Fruit fly (Drosophila melanogaster) whole organism, wandering third instar larva: Measurements from ENCODE around the gene CG7326.

ENCODE experiments used
- Abd-B ChIP-seq: fragments of >200 bp; optimal IDR thresholded peaks from 2 replicates; lab custom pipeline; 2017; ENCODE audit warnings: missing biosample characterization, missing genetic modification characterization
- CG32264 ChIP-seq: fragments of 200-800 bp; sonication (Bioruptor generic); optimal IDR thresholded peaks from 2 replicates; lab custom pipeline; 2016; ENCODE audit warnings: missing biosample characterization, missing genetic modification characterization
- CG9705 ChIP-seq: fragments of 200-800 bp; sonication (Bioruptor generic); optimal IDR thresholded peaks from 2 replicates; lab custom pipeline; 2018; ENCODE audit warnings: missing biosample characterization, mild to moderate bottlenecking, missing genetic modification characterization
- CrebA ChIP-seq: fragments of 200-800 bp; sonication (Bioruptor generic); optimal IDR thresholded peaks from 2 replicates; lab custom pipeline; 2016; ENCODE audit warnings: missing biosample characterization, mild to moderate bottlenecking, missing genetic modification characterization, borderline replicate concordance
- Dfd ChIP-seq: fragments of >200 bp; optimal IDR thresholded peaks from 2 replicates; lab custom pipeline; 2017; ENCODE audit warnings: missing biosample characterization, missing genetic modification characterization
- Dif ChIP-seq: fragments of 200-275, 200-300 bp; sonication (Bioruptor generic); optimal IDR thresholded peaks from 2 replicates; lab custom pipeline; 2018; ENCODE audit warnings: missing biosample characterization, missing genetic modification characterization; ENCODE audit not compliant: partially characterized antibody
- HLH106 ChIP-seq: fragments of 200-800 bp; optimal IDR thresholded peaks from 3 replicates; lab custom pipeline; 2019; ENCODE audit warnings: missing biosample characterization, mild to moderate bottlenecking, missing genetic modification characterization, moderate library complexity
- Hnf4 ChIP-seq: fragments of 200-800 bp; sonication (Bioruptor generic); optimal IDR thresholded peaks from 2 replicates; lab custom pipeline; 2016; ENCODE audit warnings: missing biosample characterization, mild to moderate bottlenecking, missing genetic modification characterization
- Hr78 ChIP-seq: fragments of >200 bp; optimal IDR thresholded peaks from 2 replicates; lab custom pipeline; 2017; ENCODE audit warnings: missing biosample characterization, missing genetic modification characterization
- Hr83 ChIP-seq: fragments of 200-300 bp; sonication (Bioruptor generic); optimal IDR thresholded peaks from 2 replicates; lab custom pipeline; 2016; ENCODE audit warnings: missing biosample characterization, mild to moderate bottlenecking, missing genetic modification characterization, moderate library complexity; ENCODE audit not compliant: poor library complexity, severe bottlenecking
- Jra ChIP-seq: sonication (Bioruptor generic); optimal IDR thresholded peaks from 2 replicates; lab custom pipeline; 2016; ENCODE audit warnings: missing biosample characterization, missing genetic modification characterization
- Mio ChIP-seq: sonication (Bioruptor generic); optimal IDR thresholded peaks from 2 replicates; lab custom pipeline; 2016; ENCODE audit warnings: missing biosample characterization, missing genetic modification characterization
- Myc ChIP-seq: fragments of >200 bp; optimal IDR thresholded peaks from 2 replicates; lab custom pipeline; 2017
- N ChIP-seq: fragments of >200 bp; optimal IDR thresholded peaks from 2 replicates; lab custom pipeline; 2018; ENCODE audit warnings: missing biosample characterization, missing external identifiers, missing genetic modification characterization
- OdsH ChIP-seq: fragments of 200-800 bp; sonication (Bioruptor generic); optimal IDR thresholded peaks from 2 replicates; lab custom pipeline; 2016; ENCODE audit warnings: missing biosample characterization, mild to moderate bottlenecking, missing genetic modification characterization
- Rel ChIP-seq, 2 experiments: fragments of 200-800 bp; sonication (Bioruptor generic) in 1 of 2; optimal IDR thresholded peaks; 2 replicates in 1 of 2; 3 replicates in 1 of 2; lab custom pipeline; 2016 to 2019; ENCODE audit warnings: mild to moderate bottlenecking in 2 of 2, missing biosample characterization in 2 of 2, missing genetic modification characterization in 2 of 2, moderate library complexity in 1 of 2
- Sp1 ChIP-seq: fragments of 200-800 bp; sonication (Bioruptor generic); optimal IDR thresholded peaks from 3 replicates; lab custom pipeline; 2019; ENCODE audit warnings: missing biosample characterization, mild to moderate bottlenecking, missing genetic modification characterization, moderate library complexity
- Vsx2 ChIP-seq: fragments of 200-300, 225-300 bp; sonication (Bioruptor generic); optimal IDR thresholded peaks from 2 replicates; lab custom pipeline; 2018; ENCODE audit warnings: missing biosample characterization, missing genetic modification characterization; ENCODE audit not compliant: partially characterized antibody
- br ChIP-seq: fragments of 200-800 bp; sonication (Bioruptor generic); optimal IDR thresholded peaks from 2 replicates; lab custom pipeline; 2016; ENCODE audit warnings: missing biosample characterization, missing genetic modification characterization
- dl ChIP-seq, 2 experiments: fragments of 175-275, 200-275 bp in 1 of 2; fragments of 200-275 bp in 1 of 2; sonication (Bioruptor generic); optimal IDR thresholded peaks; lab custom pipeline; 2018; ENCODE audit warnings: mild to moderate bottlenecking in 2 of 2, missing biosample characterization in 2 of 2, missing genetic modification characterization in 2 of 2, moderate library complexity in 2 of 2; ENCODE audit not compliant: partially characterized antibody in 2 of 2, insufficient read depth in 1 of 2
- dsf ChIP-seq: sonication (Bioruptor generic); optimal IDR thresholded peaks from 2 replicates; lab custom pipeline; 2016; ENCODE audit warnings: missing biosample characterization, missing genetic modification characterization, borderline replicate concordance
- ey ChIP-seq: fragments of 200-800 bp; sonication (Bioruptor generic); optimal IDR thresholded peaks from 2 replicates; lab custom pipeline; 2016; ENCODE audit warnings: missing biosample characterization, missing genetic modification characterization
- foxo ChIP-seq, 2 experiments: fragments of 200-800 bp; sonication (Bioruptor generic); optimal IDR thresholded peaks; 2 replicates in 1 of 2; 3 replicates in 1 of 2; lab custom pipeline; 2016 to 2017; ENCODE audit warnings: missing biosample characterization in 2 of 2, missing genetic modification characterization in 2 of 2
- fru ChIP-seq: fragments of 200-800 bp; sonication (Bioruptor generic); optimal IDR thresholded peaks from 3 replicates; lab custom pipeline; 2016; ENCODE audit warnings: missing biosample characterization, mild to moderate bottlenecking, missing genetic modification characterization
- h ChIP-seq: fragments of 200-800 bp; sonication (Bioruptor generic); optimal IDR thresholded peaks from 3 replicates; lab custom pipeline; 2016; ENCODE audit warnings: missing biosample characterization, mild to moderate bottlenecking, missing genetic modification characterization
- jim ChIP-seq: fragments of 175-275, 200-325 bp; sonication (Bioruptor generic); optimal IDR thresholded peaks from 2 replicates; lab custom pipeline; 2016; ENCODE audit warnings: missing biosample characterization, mild to moderate bottlenecking, missing genetic modification characterization
- psq ChIP-seq: fragments of 200-800 bp; sonication (Bioruptor generic); optimal IDR thresholded peaks from 3 replicates; lab custom pipeline; 2017; ENCODE audit warnings: missing biosample characterization, mild to moderate bottlenecking, missing genetic modification characterization, moderate library complexity
- rgr ChIP-seq: fragments of 200-800 bp; sonication (Bioruptor generic); optimal IDR thresholded peaks from 3 replicates; lab custom pipeline; 2016; ENCODE audit warnings: missing biosample characterization, mild to moderate bottlenecking, missing genetic modification characterization
- sage ChIP-seq: fragments of 200-800 bp; sonication (Bioruptor generic); optimal IDR thresholded peaks from 2 replicates; lab custom pipeline; 2016; ENCODE audit warnings: missing biosample characterization, mild to moderate bottlenecking, missing genetic modification characterization
- sv ChIP-seq: fragments of 200-800 bp; sonication (Bioruptor generic); optimal IDR thresholded peaks from 3 replicates; lab custom pipeline; 2016; ENCODE audit warnings: missing biosample characterization, missing genetic modification characterization
- tai ChIP-seq: sonication (Bioruptor generic); optimal IDR thresholded peaks from 2 replicates; lab custom pipeline; 2016; ENCODE audit warnings: missing biosample characterization, missing genetic modification characterization
- usp ChIP-seq: fragments of >200 bp; optimal IDR thresholded peaks from 2 replicates; lab custom pipeline; 2017; ENCODE audit warnings: missing biosample characterization, missing genetic modification characterization
- woc ChIP-seq: sonication (Bioruptor generic); optimal IDR thresholded peaks from 2 replicates; lab custom pipeline; 2016; ENCODE audit warnings: missing biosample characterization, mild to moderate bottlenecking, missing genetic modification characterization

The CG7326 gene

dm6 chrX:18863748-18864482 is at the start of gene CG7326, which contains the start of gene Dora:
Gene CG7326, minus strand, starts transcription at chrX:18863776.
Gene Dora, plus strand, starts transcription at chrX:18863950.
- TF ChIP-seq rgr (GFP tag; lab: Kevin White, UChicago) (no peak), h (GFP tag; lab: Kevin White, UChicago) (peak; percentile 31), Abd-B (peak; percentile 43), Vsx2 (no peak), CG32264 (GFP tag; lab: Kevin White, UChicago) (no peak), N (GFP tag; lab: Kevin White, UChicago) (peak; percentile 71), jim (no peak), Hr78 (peak; percentile 24), br (GFP tag; lab: Kevin White, UChicago) (no peak), foxo (GFP tag; optimal IDR thresholded peaks at IDR 0.05; lab: Kevin White, UChicago) (no peak), Rel (GFP tag; optimal IDR thresholded peaks at IDR 0.05; lab: Kevin White, UChicago) (no peak), Rel (tag; optimal IDR thresholded peaks at IDR 0.05; lab: Kevin White, UChicago) (peak; percentile 28), dsf (GFP tag; lab: Kevin White, UChicago) (no peak), psq (peak; percentile 95), Hr83 (GFP tag; lab: Kevin White, UChicago) (peak; percentile 31), HLH106 (peak; percentile 11), dl (GFP tag; optimal IDR thresholded peaks at IDR 0.05; lab: Kevin White, UChicago; ENCODE audit: insufficient read depth in 1 of 2, partially characterized antibody in 2 of 2) (no peak)

- no peak for TF ChIP-seq jim
- TF ChIP-seq sage (GFP tag; lab: Kevin White, UChicago), result no peak
- no peak for TF ChIP-seq CG32264 (GFP tag; lab: Kevin White, UChicago)
- TF ChIP-seq ey (GFP tag; lab: Kevin White, UChicago), result no peak
- no peak for TF ChIP-seq rgr (GFP tag; lab: Kevin White, UChicago)
- TF ChIP-seq fru (GFP tag; lab: Kevin White, UChicago), result no peak
- TF ChIP-seq dl (GFP tag; optimal IDR thresholded peaks at IDR 0.05; lab: Kevin White, UChicago; ENCODE audit: insufficient read depth in 1 of 2, partially characterized antibody in 2 of 2), result no peak
- TF ChIP-seq HLH106, result no peak
- TF ChIP-seq CrebA (GFP tag; lab: Kevin White, UChicago), result no peak
- no peak for TF ChIP-seq h (GFP tag; lab: Kevin White, UChicago)
- TF ChIP-seq Dif (GFP tag; lab: Kevin White, UChicago), result no peak
Observed at dm6 chrX:18913359-18913758, 49.8 kb upstream of the CG7326 start.

dm6 chrX:18910827-18911226 is 47.3 kb upstream of the CG7326 start:
- TF ChIP-seq woc (no peak), Hnf4 (no peak), h (GFP tag; lab: Kevin White, UChicago) (no peak)

dm6 chrX:18905152-18905551 is 41.6 kb upstream of the CG7326 start:
- TF ChIP-seq Dfd (GFP tag; lab: Kevin White, UChicago) (no peak), Sp1 (no peak), ey (GFP tag; lab: Kevin White, UChicago) (no peak), sage (GFP tag; lab: Kevin White, UChicago) (no peak), Hr83 (GFP tag; lab: Kevin White, UChicago) (no peak), Hr78 (no peak), tai (GFP tag; lab: Kevin White, UChicago) (no peak), Jra (GFP tag; lab: Kevin White, UChicago) (no peak), OdsH (GFP tag; lab: Kevin White, UChicago) (no peak), Rel (GFP tag; optimal IDR thresholded peaks at IDR 0.05; lab: Kevin White, UChicago) (no peak), Rel (tag; optimal IDR thresholded peaks at IDR 0.05; lab: Kevin White, UChicago) (no peak), h (GFP tag; lab: Kevin White, UChicago) (no peak), Mio (GFP tag; lab: Kevin White, UChicago) (no peak), Abd-B (no peak), CG9705 (GFP tag; lab: Kevin White, UChicago) (no peak), Myc (no peak), usp (GFP tag; lab: Kevin White, UChicago) (no peak), N (GFP tag; lab: Kevin White, UChicago) (no peak), Hnf4 (no peak), fru (GFP tag; lab: Kevin White, UChicago) (no peak), sv (GFP tag; lab: Kevin White, UChicago) (no peak)
